Fruit fly (Drosophila melanogaster) whole organism: ENCODE data around the gene CG13362.

Experiments
- CG8478 ChIP-seq: fragments of >200 bp; optimal IDR thresholded peaks from 2 replicates; lab custom pipeline; 2018; ENCODE audit warnings: inconsistent platforms
- Dll ChIP-seq: fragments of >200 bp; optimal IDR thresholded peaks from 2 replicates; lab custom pipeline; 2017
- EcR ChIP-seq, 2 experiments: fragments of >200 bp; optimal IDR thresholded peaks; 2 replicates each; lab custom pipeline; 2017; ENCODE audit warnings: missing biosample characterization in 2 of 2, missing genetic modification characterization in 2 of 2, missing genetic modification reagents in 2 of 2
- pan ChIP-seq: fragments of >200 bp; optimal IDR thresholded peaks from 2 replicates; lab custom pipeline; 2017
- psq ChIP-seq: fragments of >200 bp; optimal IDR thresholded peaks from 2 replicates; lab custom pipeline; 2017
- usp ChIP-seq: fragments of >200 bp; optimal IDR thresholded peaks from 2 replicates; lab custom pipeline; 2017; ENCODE audit warnings: missing biosample characterization, missing genetic modification characterization, mixed read lengths

Gene CG13362

DNA sequence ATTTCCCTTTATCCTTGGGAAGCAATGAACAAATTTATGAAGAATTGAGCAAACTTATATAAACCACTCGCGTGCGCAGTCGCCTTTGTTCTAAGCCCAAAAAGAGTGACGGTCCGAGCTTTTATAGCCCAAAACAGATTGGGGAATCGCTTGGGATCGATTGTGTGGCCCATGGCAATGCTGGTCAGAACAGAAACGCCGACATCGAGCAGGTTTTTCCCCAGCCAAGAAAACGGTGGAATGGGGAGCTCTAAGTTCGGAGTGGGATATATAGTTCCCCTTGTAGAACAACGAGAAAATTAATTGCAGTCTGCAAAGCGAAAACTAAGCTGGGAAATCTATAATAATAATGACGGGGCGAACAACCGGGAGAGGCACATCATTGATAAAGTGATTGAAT, at the start of gene CG13362:
CG13362 (minus strand) TSS at position 101 of the 400 bp plus-strand sequence.
- no peak for TF ChIP-seq Dll (lab: Kevin White, UChicago)
- TF ChIP-seq psq (lab: Kevin White, UChicago): no peak
- TF ChIP-seq pan (lab: Kevin White, UChicago): no peak
- no peak for TF ChIP-seq usp (GFP tag; lab: Kevin White, UChicago)
- no peak for TF ChIP-seq CG8478 (lab: Kevin White, UChicago)
- no peak for TF ChIP-seq EcR (GFP tag; optimal IDR thresholded peaks at IDR 0.05; lab: Kevin White, UChicago)

DNA sequence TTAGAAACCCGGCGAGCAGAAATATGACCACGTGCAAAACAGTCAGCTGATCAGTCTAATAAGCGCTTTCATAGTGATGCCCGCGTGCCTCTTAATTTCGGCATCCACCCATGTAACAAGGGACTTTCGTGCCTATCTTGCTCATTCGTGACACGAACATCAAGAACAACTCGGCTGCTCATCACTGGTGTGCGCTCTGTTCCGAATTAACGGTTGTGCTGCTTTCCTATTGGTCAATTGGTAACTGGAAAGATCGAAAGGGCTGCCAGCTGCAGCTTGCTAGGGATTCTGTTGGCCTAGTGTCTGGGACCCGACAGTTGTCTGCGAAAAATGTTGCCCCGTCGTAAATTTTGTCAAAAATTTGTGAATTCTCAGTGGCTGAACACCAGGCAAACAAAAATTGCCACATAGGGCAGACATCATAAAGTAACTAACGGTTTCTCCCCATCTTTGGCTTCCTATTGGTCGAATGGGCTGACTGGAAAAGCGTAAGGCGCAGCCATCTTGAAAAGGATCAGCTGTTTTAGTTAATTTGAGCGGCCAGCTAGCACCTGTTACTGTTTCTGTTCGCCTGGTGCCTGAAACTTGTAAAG, 45.4 kb upstream of the CG13362 start:
- TF ChIP-seq EcR (GFP tag; optimal IDR thresholded peaks at IDR 0.05; lab: Kevin White, UChicago): no peak
- TF ChIP-seq Dll (lab: Kevin White, UChicago): no peak
- no peak for TF ChIP-seq pan (lab: Kevin White, UChicago)
- TF ChIP-seq psq (lab: Kevin White, UChicago): no peak

DNA sequence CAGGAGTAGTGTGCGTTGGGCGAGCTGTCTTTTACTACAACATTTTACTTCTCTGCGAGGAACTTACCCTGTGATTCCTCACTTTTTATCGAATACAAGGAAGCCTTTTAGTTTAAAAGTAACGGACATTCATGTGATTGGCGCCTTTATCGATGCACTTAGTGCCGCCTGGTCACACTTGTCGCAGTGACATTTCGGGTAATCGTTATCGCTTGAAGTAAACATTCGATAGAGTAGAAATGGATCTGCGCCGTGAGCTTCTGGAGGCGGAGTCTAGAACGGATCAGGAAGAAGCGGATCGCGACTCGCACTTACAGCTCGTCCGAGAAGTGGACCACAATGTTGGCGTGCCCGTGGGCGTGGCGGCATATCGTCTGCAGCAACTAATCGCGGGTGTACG, 41.8 kb upstream of the CG13362 start, which contains the start of gene CG16989:
CG16989 (plus strand) TSS at position 225 of the 400 bp plus-strand sequence.
- TF ChIP-seq pan (lab: Kevin White, UChicago) (no peak), usp (GFP tag; lab: Kevin White, UChicago) (no peak), CG8478 (lab: Kevin White, UChicago) (no peak), psq (lab: Kevin White, UChicago) (no peak), EcR (GFP tag; optimal IDR thresholded peaks at IDR 0.05; lab: Kevin White, UChicago) (no peak), Dll (lab: Kevin White, UChicago) (no peak)

DNA sequence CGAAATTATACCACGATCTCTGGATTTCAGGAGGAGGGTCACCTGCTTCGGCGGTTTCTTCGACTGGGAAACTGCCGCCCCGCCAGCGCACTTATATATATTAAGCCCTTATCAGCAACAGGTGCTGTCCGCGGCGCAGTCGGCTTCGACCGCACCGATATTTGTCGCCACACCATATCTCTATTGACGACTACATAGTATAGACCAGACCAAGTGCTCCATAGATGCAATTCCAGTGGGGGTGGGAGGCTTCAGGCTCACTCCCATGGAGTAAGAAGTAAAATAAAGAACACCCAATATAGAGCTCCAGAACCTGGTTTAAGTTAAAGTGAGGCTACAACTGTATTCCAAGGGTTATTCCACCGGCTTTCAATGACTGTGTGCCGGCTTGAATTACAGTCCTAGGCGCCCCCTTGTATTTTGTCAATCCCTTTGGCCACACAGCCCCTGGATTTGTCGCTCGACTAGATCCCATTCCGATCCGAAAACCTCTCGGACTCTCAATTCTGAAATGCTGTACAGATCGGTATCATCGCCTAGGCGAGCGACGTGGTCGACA, 39.0 kb upstream of the CG13362 start, which contains the start of gene CG13360:
CG13360 (minus strand) TSS at position 51 of the 559 bp plus-strand sequence.
- no peak for TF ChIP-seq psq (lab: Kevin White, UChicago)
- TF ChIP-seq pan (lab: Kevin White, UChicago): no peak
- TF ChIP-seq Dll (lab: Kevin White, UChicago): no peak
- no peak for TF ChIP-seq CG8478 (lab: Kevin White, UChicago)
- no peak for TF ChIP-seq usp (GFP tag; lab: Kevin White, UChicago)
- no peak for TF ChIP-seq EcR (GFP tag; optimal IDR thresholded peaks at IDR 0.05; lab: Kevin White, UChicago)

DNA sequence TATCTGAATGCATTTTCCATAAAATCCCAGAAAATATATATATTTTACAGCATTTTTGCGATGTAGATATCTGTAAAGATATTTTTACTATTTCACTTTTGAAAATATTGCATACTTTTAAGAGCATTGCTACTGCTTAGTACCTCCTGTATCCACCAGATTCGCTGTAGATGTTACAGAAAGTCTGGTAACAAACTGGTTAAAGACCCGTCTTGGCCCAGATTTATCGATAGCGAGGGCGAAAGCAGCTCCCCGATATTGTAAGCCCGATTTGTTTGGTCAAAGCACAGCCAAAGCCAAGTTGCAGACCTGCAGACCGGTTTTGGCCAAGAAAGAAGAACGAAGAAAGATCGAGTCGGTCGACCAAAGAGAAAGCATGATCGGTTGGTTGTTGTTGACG, 33.4 kb upstream of the CG13362 start, which contains the start of gene tw:
tw (plus strand) TSS at position 291 of the 400 bp plus-strand sequence.
- TF ChIP-seq usp (GFP tag; lab: Kevin White, UChicago) (no peak), psq (lab: Kevin White, UChicago) (no peak), Dll (lab: Kevin White, UChicago) (no peak), CG8478 (lab: Kevin White, UChicago) (no peak), pan (lab: Kevin White, UChicago) (no peak), EcR (GFP tag; optimal IDR thresholded peaks at IDR 0.05; lab: Kevin White, UChicago) (no peak)

DNA sequence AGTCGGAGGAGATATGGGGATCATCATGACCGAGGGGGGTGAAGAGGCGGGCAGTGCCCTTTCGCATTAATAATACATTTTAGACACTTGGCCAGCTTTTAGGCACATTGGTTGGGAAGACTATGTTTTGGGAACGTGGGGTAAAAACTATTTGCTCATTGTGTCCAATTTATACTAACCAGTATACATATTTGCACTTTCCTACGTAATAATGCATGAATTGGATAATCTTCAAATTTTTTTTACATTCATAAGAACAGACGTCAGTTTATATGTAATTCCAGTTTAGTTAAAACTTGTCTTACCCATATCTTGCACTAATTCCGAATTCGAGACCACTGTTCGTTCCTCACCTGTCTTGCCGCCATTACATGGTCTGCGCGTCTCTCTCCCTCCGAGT, 28.2 kb upstream of the CG13362 start:
- TF ChIP-seq Dll (lab: Kevin White, UChicago) (no peak), usp (GFP tag; lab: Kevin White, UChicago) (no peak), psq (lab: Kevin White, UChicago) (no peak), EcR (GFP tag; optimal IDR thresholded peaks at IDR 0.05; lab: Kevin White, UChicago) (no peak), pan (lab: Kevin White, UChicago) (no peak), CG8478 (lab: Kevin White, UChicago) (no peak)

DNA sequence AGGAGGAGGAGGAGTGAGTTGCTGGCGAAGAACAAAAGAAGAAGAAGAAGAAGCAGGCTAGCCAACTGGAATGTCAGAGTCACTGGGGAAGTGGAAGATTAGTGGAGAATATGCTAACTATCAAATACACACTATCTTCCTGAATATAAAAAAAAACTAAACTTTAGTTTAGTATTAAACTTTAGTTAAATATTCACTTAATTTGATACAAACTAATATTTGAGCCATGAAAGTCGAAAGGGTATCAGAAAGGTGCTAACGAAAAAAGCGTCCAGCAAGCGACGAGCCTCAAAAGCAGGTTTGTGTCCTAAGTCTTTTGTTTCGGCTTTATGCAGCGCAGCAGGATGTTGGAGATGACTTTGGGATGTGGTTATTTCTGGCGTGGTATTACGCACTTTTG, 24.1 kb upstream of the CG13362 start:
- TF ChIP-seq psq (lab: Kevin White, UChicago) (no peak), usp (GFP tag; lab: Kevin White, UChicago) (no peak), Dll (lab: Kevin White, UChicago) (no peak), EcR (GFP tag; optimal IDR thresholded peaks at IDR 0.05; lab: Kevin White, UChicago) (no peak)

DNA sequence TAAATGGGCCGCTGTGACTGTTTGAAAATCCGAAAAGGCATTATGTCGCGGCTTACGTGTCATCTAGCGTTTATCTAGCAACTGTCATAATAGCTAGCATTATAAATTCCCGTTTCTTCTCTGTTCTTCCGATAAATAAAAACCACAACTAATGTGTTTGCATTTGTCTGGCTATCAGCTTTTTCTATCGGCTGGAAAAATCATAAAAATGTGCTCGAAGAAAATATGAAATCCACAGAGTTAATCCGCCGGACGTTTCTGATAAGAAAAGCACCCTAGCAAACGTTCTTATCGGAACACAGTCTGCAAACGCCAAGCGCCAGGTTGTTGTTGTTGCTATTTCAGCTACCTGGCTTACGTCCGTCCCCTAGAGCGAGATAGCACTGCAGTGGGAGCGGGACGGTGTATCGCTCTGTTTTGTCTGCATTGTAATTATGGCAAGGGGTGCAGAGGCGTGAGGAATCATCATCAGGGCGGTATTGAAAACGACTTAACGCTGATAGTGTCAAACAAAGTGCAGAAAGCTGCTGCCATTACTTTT, 23.1 kb upstream of the CG13362 start:
- TF ChIP-seq pan (lab: Kevin White, UChicago) (no peak), psq (lab: Kevin White, UChicago) (no peak), EcR (GFP tag; optimal IDR thresholded peaks at IDR 0.05; lab: Kevin White, UChicago) (no peak), usp (GFP tag; lab: Kevin White, UChicago) (no peak), Dll (lab: Kevin White, UChicago) (no peak), CG8478 (lab: Kevin White, UChicago) (no peak)

DNA sequence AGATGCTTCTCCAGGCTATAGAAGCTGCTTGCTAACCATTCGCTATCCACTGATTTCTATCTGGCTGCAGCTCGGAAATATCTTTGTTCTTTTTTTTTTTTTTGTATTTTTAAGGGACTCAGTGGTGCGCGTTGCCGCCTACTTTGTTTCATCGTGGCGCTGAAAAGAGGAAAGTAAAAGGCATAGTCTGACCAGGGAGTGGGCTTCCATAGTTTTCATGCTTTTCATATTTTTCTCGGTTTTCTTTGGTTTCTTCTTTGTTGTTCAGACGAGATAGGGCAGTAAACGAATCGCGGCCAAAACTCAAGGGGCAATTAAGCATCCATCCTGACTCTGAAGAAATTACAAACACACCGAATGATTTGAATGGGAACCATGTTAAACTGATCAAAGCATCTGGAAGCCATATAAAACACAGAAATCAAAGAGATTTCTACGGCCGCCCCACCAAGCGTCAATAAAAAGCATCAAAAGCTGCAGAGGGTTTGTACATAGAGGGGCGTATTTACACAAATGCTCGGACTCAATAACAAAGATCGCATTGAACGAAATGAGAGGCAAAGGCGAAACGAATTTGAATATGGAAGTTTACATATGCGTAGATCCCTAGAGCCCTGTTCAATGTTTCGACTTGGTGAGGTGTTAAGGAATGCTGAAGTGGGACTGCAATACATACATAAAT, 21.3 kb upstream of the CG13362 start:
- TF ChIP-seq Dll (lab: Kevin White, UChicago) (no peak), psq (lab: Kevin White, UChicago) (no peak), CG8478 (lab: Kevin White, UChicago) (no peak), pan (lab: Kevin White, UChicago) (no peak), EcR (GFP tag; optimal IDR thresholded peaks at IDR 0.05; lab: Kevin White, UChicago) (no peak), usp (GFP tag; lab: Kevin White, UChicago) (no peak)

DNA sequence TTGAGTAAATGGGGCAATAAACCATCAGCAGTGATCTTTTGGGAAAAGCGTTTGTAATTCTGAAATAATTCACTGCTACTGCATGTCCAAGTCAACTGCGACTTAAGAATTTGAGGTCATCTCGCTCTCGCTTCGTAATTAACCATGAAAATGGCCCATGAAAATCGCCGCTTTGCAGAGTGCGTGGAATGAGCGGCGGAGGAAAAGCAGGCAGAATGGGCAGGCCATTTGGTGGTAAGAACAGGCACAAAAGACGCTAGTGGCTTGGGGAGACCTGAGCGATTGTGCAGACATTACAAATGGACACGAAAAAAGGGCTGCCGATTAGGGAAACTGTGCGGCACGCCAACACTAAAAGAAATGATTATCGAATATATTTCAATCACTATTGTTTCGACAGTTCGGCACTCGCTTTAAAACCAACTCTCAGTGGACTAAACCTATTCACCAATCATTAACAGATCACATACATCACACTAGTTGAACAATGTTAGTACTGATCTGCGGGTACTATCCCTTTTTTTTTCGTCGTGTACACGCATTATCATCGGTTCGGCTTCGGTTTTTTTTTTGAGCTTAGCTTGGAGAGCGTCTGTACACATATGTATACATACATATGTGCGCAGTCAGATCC, 20.4 kb upstream of the CG13362 start:
- TF ChIP-seq CG8478 (lab: Kevin White, UChicago) (no peak), pan (lab: Kevin White, UChicago) (no peak), usp (GFP tag; lab: Kevin White, UChicago) (no peak)
